Fruit fly (Drosophila melanogaster) S2 (cell line): ENCODE measurements around the gene ftz-f1.

Experiments used
- CG8478 ChIP-seq: fragments of >200 bp; optimal IDR thresholded peaks from 2 replicates; lab custom pipeline; 2018
- CTCF ChIP-seq, 2 experiments: fragments of >200 bp; optimal IDR thresholded peaks; 2 replicates each; lab custom pipeline; 2018

- TF ChIP-seq CTCF (optimal IDR thresholded peaks at IDR 0.05; lab: Kevin White, UChicago), result no peak
- no peak for TF ChIP-seq CG8478 (lab: Kevin White, UChicago)
These were observed 18.5 kb downstream of the ftz-f1 start for dm6 chr3L:18782653-18783052.
